Fruit fly (Drosophila melanogaster) whole organism, embryonic: ENCODE measurements around the gene Gr5a.

Source experiments
- Atf6 ChIP-seq: fragments of 200-800 bp; sonication (Bioruptor generic); IDR thresholded peaks from 2 replicates; pipeline ENCODE4 v1.3.6; 2022; ENCODE audit warnings: missing biosample characterization, missing genetic modification characterization
- Awh ChIP-seq: fragments of 200-800 bp; sonication (Bioruptor generic); IDR thresholded peaks from 2 replicates; pipeline ENCODE4, ENCODE4 v1.3.6; 2022; ENCODE audit warnings: missing biosample characterization, missing genetic modification characterization
- Bdp1 ChIP-seq: fragments of 200-800 bp; sonication (Bioruptor generic); optimal IDR thresholded peaks from 3 replicates; lab custom pipeline; 2016; ENCODE audit warnings: missing biosample characterization, missing genetic modification characterization
- CG10267 ChIP-seq: fragments of 200-800 bp; sonication (Bioruptor generic); optimal IDR thresholded peaks from 2 replicates; lab custom pipeline; 2018; ENCODE audit warnings: missing biosample characterization, mild to moderate bottlenecking, missing genetic modification characterization, moderate library complexity
- CG12659 ChIP-seq: fragments of 200-800 bp; sonication (Bioruptor generic); optimal IDR thresholded peaks from 3 replicates; lab custom pipeline; 2017; ENCODE audit warnings: mild to moderate bottlenecking, missing biosample characterization, missing genetic modification reagents, missing genetic modification characterization
- CG1647 ChIP-seq: fragments of 200-800 bp; sonication (Bioruptor generic); optimal IDR thresholded peaks from 3 replicates; lab custom pipeline; 2016; ENCODE audit warnings: missing biosample characterization, missing genetic modification characterization
- CG16813 ChIP-seq: fragments of 200-800 bp; sonication (Bioruptor generic); IDR thresholded peaks from 3 replicates; pipeline ENCODE4 v1.3.6; 2022; ENCODE audit warnings: missing biosample characterization, missing genetic modification characterization; ENCODE audit not compliant: partially characterized antibody
- CG17359 ChIP-seq: fragments of 200-800 bp; sonication (Bioruptor generic); optimal IDR thresholded peaks from 3 replicates; lab custom pipeline; 2018; ENCODE audit warnings: missing biosample characterization, mild to moderate bottlenecking, missing genetic modification characterization, moderate library complexity
- CG17912 ChIP-seq: fragments of 200-800 bp; sonication (Bioruptor generic); optimal IDR thresholded peaks from 2 replicates; lab custom pipeline; 2018; ENCODE audit warnings: missing biosample characterization, mild to moderate bottlenecking, missing genetic modification characterization
- CG1792 ChIP-seq: fragments of 200-800 bp; sonication (Bioruptor generic); optimal IDR thresholded peaks from 2 replicates; lab custom pipeline; 2016; ENCODE audit warnings: missing biosample characterization, missing genetic modification characterization
- CG18011 ChIP-seq: fragments of 200-800 bp; sonication (Bioruptor generic); optimal IDR thresholded peaks from 2 replicates; lab custom pipeline; 2017; ENCODE audit warnings: missing biosample characterization, missing genetic modification characterization, mild to moderate bottlenecking, moderate library complexity, missing genotype
- CG2116 ChIP-seq: fragments of 200-800 bp; sonication (Bioruptor generic); optimal IDR thresholded peaks from 3 replicates; lab custom pipeline; 2018; ENCODE audit warnings: missing biosample characterization, mild to moderate bottlenecking, missing genetic modification characterization
- CG2129 ChIP-seq: fragments of 200-800 bp; sonication (Bioruptor generic); IDR thresholded peaks from 2 replicates; pipeline ENCODE4 v1.3.6; 2022; ENCODE audit warnings: missing biosample characterization, missing genetic modification characterization; ENCODE audit not compliant: partially characterized antibody
- CG2199 ChIP-seq: fragments of 200-800 bp; sonication (Bioruptor generic); IDR thresholded peaks from 3 replicates; pipeline ENCODE4 v1.3.6; 2022; ENCODE audit warnings: missing biosample characterization, missing genetic modification characterization
- CG2712 ChIP-seq: fragments of 200-800 bp; optimal IDR thresholded peaks from 3 replicates; lab custom pipeline; 2019; ENCODE audit warnings: missing biosample characterization, mild to moderate bottlenecking, missing genetic modification characterization, moderate library complexity
- CG31224 ChIP-seq: fragments of 200-800 bp; sonication (Bioruptor generic); IDR thresholded peaks from 2 replicates; pipeline ENCODE4 v1.3.6; 2022; ENCODE audit warnings: missing biosample characterization, missing genetic modification characterization
- CG3163 ChIP-seq: fragments of 200-800 bp; sonication (Bioruptor generic); optimal IDR thresholded peaks from 3 replicates; lab custom pipeline; 2016; ENCODE audit warnings: missing biosample characterization, missing genetic modification characterization
- CG34224 ChIP-seq: fragments of 200-800 bp; sonication (Bioruptor generic); IDR thresholded peaks from 3 replicates; pipeline ENCODE4 v1.3.6; 2022; ENCODE audit warnings: missing biosample characterization, missing genetic modification characterization; ENCODE audit not compliant: partially characterized antibody
- CG6791 ChIP-seq: fragments of 200-800 bp; sonication (Bioruptor generic); IDR thresholded peaks from 3 replicates; pipeline ENCODE4 v1.3.6; 2022; ENCODE audit warnings: missing biosample characterization, missing genetic modification characterization; ENCODE audit not compliant: partially characterized antibody
- CG7839 ChIP-seq: fragments of 200-800 bp; sonication (Bioruptor generic); optimal IDR thresholded peaks from 3 replicates; lab custom pipeline; 2018; ENCODE audit warnings: missing biosample characterization, mild to moderate bottlenecking, missing genetic modification characterization, moderate library complexity
- CG8290 ChIP-seq, 3 experiments: fragments of 200-800 bp; sonication (Bioruptor generic); optimal IDR thresholded peaks; 2 replicates each; lab custom pipeline; 2016 to 2019; ENCODE audit warnings: missing biosample characterization in 3 of 3, missing genetic modification characterization in 3 of 3, mild to moderate bottlenecking in 2 of 3, moderate library complexity in 1 of 3
- CG9817 ChIP-seq: fragments of 200-800 bp; sonication (Bioruptor generic); optimal IDR thresholded peaks from 2 replicates; lab custom pipeline; 2018; ENCODE audit warnings: missing biosample characterization, mild to moderate bottlenecking, missing genetic modification characterization, moderate library complexity
- Doc3 ChIP-seq: fragments of 200-800 bp; sonication (Bioruptor generic); IDR thresholded peaks from 3 replicates; pipeline ENCODE4 v1.3.6; 2022; ENCODE audit warnings: missing biosample characterization, missing genetic modification characterization; ENCODE audit not compliant: partially characterized antibody
- Dp ChIP-seq: fragments of 200-800 bp; sonication (Bioruptor generic); optimal IDR thresholded peaks from 2 replicates; lab custom pipeline; 2018; ENCODE audit warnings: missing biosample characterization, mild to moderate bottlenecking, missing genetic modification characterization, moderate library complexity
- HLH4C ChIP-seq: fragments of 200-800 bp; sonication (Bioruptor generic); IDR thresholded peaks from 3 replicates; pipeline ENCODE4 v1.3.6; 2022; ENCODE audit warnings: missing biosample characterization, missing genetic modification characterization; ENCODE audit not compliant: partially characterized antibody
- MBD-R2 ChIP-seq: fragments of 200-800 bp; sonication (Bioruptor generic); IDR thresholded peaks from 2 replicates; pipeline ENCODE4 v1.3.6; 2022; ENCODE audit warnings: missing biosample characterization, missing genetic modification characterization
- Myb ChIP-seq: fragments of 200-800 bp; sonication (Bioruptor generic); optimal IDR thresholded peaks from 2 replicates; lab custom pipeline; 2016; ENCODE audit warnings: missing biosample characterization, missing genetic modification characterization
- Opbp ChIP-seq: fragments of 200-800 bp; sonication (Bioruptor generic); IDR thresholded peaks from 3 replicates; pipeline ENCODE4 v1.3.6; 2022; ENCODE audit warnings: missing biosample characterization, missing genetic modification characterization; ENCODE audit not compliant: partially characterized antibody
- Scr ChIP-seq: fragments of 200-800 bp; sonication (Bioruptor generic); IDR thresholded peaks from 2 replicates; pipeline ENCODE4 v1.3.6; 2022; ENCODE audit warnings: missing biosample characterization, missing genetic modification characterization; ENCODE audit not compliant: partially characterized antibody
- Sry-δ ChIP-seq: fragments of 200-800 bp; sonication (Bioruptor generic); optimal IDR thresholded peaks from 2 replicates; lab custom pipeline; 2016; ENCODE audit warnings: missing biosample characterization, missing genetic modification characterization
- amos ChIP-seq: fragments of 200-800 bp; sonication (Bioruptor generic); IDR thresholded peaks from 2 replicates; pipeline ENCODE4 v1.3.6; 2022; ENCODE audit warnings: missing biosample characterization, missing genetic modification characterization; ENCODE audit not compliant: partially characterized antibody
- bab2 ChIP-seq: fragments of 200-800 bp; sonication (Bioruptor generic); optimal IDR thresholded peaks from 2 replicates; lab custom pipeline; 2016; ENCODE audit warnings: missing biosample characterization, missing genetic modification characterization
- cato ChIP-seq: fragments of 200-800 bp; sonication (Bioruptor generic); optimal IDR thresholded peaks from 2 replicates; lab custom pipeline; 2016; ENCODE audit warnings: missing biosample characterization, missing genetic modification characterization, borderline replicate concordance
- chinmo ChIP-seq: fragments of 200-800 bp; sonication (Bioruptor generic); IDR thresholded peaks from 4 replicates; pipeline ENCODE4 v1.3.6; 2022; ENCODE audit warnings: missing biosample characterization, missing genetic modification characterization; ENCODE audit not compliant: partially characterized antibody
- chm ChIP-seq: fragments of 200-800 bp; sonication (Bioruptor generic); IDR thresholded peaks from 2 replicates; pipeline ENCODE4 v1.3.6; 2022; ENCODE audit warnings: missing biosample characterization, missing genetic modification characterization
- gce ChIP-seq: fragments of 200-800 bp; sonication (Bioruptor generic); IDR thresholded peaks from 3 replicates; pipeline ENCODE4 v1.3.6; 2022; ENCODE audit warnings: missing biosample characterization, missing genetic modification characterization
- grau ChIP-seq: fragments of 200-800 bp; optimal IDR thresholded peaks from 3 replicates; lab custom pipeline; 2019; ENCODE audit warnings: missing biosample characterization, mild to moderate bottlenecking, missing genetic modification characterization, moderate library complexity
- gro ChIP-seq: fragments of 200-800 bp; sonication (Bioruptor generic); optimal IDR thresholded peaks from 2 replicates; lab custom pipeline; 2016; ENCODE audit warnings: missing biosample characterization, missing genetic modification characterization
- h ChIP-seq: fragments of >200 bp; optimal IDR thresholded peaks from 2 replicates; lab custom pipeline; 2017
- ham ChIP-seq: fragments of 200-800 bp; sonication (Bioruptor generic); IDR thresholded peaks from 2 replicates; pipeline ENCODE4 v1.3.6; 2022; ENCODE audit warnings: missing biosample characterization, missing genetic modification characterization
- hb ChIP-seq: fragments of 200-800 bp; sonication (Bioruptor generic); IDR thresholded peaks from 3 replicates; pipeline ENCODE4 v1.3.6; 2022; ENCODE audit warnings: missing biosample characterization, missing genetic modification characterization; ENCODE audit not compliant: partially characterized antibody
- ind ChIP-seq: fragments of 200-800 bp; sonication (Bioruptor generic); optimal IDR thresholded peaks from 3 replicates; lab custom pipeline; 2016; ENCODE audit warnings: missing biosample characterization, missing genetic modification characterization
- inv ChIP-seq: fragments of 200-800 bp; sonication (Bioruptor generic); IDR thresholded peaks from 2 replicates; pipeline ENCODE4 v1.3.6; 2022; ENCODE audit warnings: missing biosample characterization, missing genetic modification characterization; ENCODE audit not compliant: partially characterized antibody
- pzg ChIP-seq: fragments of 200-800 bp; sonication (Bioruptor generic); optimal IDR thresholded peaks from 3 replicates; lab custom pipeline; 2018; ENCODE audit warnings: missing biosample characterization, mild to moderate bottlenecking, missing genetic modification characterization, moderate library complexity
- sisA ChIP-seq: fragments of 200-800 bp; sonication (Bioruptor generic); IDR thresholded peaks from 2 replicates; pipeline ENCODE4 v1.3.6; 2022; ENCODE audit warnings: missing biosample characterization, missing genetic modification characterization
- sna ChIP-seq: fragments of 200-800 bp; sonication (Bioruptor generic); IDR thresholded peaks from 2 replicates; pipeline ENCODE4 v1.3.6; 2022; ENCODE audit warnings: missing biosample characterization, missing genetic modification characterization; ENCODE audit not compliant: partially characterized antibody
- sug ChIP-seq: fragments of 200-800 bp; optimal IDR thresholded peaks from 2 replicates; lab custom pipeline; 2019; ENCODE audit warnings: missing biosample characterization, mild to moderate bottlenecking, missing genetic modification characterization, moderate library complexity
- unc-4 ChIP-seq: fragments of 200-800 bp; sonication (Bioruptor generic); IDR thresholded peaks from 2 replicates; pipeline ENCODE4 v1.3.6; 2022; ENCODE audit warnings: missing biosample characterization, missing genetic modification characterization; ENCODE audit not compliant: partially characterized antibody
- zen2 ChIP-seq: fragments of 200-800 bp; sonication (Bioruptor generic); IDR thresholded peaks from 3 replicates; pipeline ENCODE4 v1.3.6; 2022; ENCODE audit warnings: missing biosample characterization, missing genetic modification characterization; ENCODE audit not compliant: partially characterized antibody

The Gr5a gene

dm6 chrX:5695035-5695434, 14.6 kb downstream of the Gr5a start, which contains the start of gene CG3149 (continued):
- TF ChIP-seq Opbp, result peak; percentile 73; the same call in 2 of the 3 replicates
- TF ChIP-seq CG7839, result no peak
- TF ChIP-seq amos (GFP tag; lab: Robert Waterston, UW), result peak; percentile 71; the same call in 1 of the 2 replicates
- TF ChIP-seq zen2 (GFP tag; lab: Robert Waterston, UW), result peak; percentile 83
- TF ChIP-seq CG3163, result no peak
- no peak for TF ChIP-seq CG9817 (tag; lab: Kevin White, UChicago)
- TF ChIP-seq sna, result peak; percentile 64; the same call in 1 of the 2 replicates
- peak; percentile 69; the same call in 2 of the 3 replicates for TF ChIP-seq hb
- TF ChIP-seq CG10267 (tag; lab: Kevin White, UChicago), result peak; percentile 3
- TF ChIP-seq Doc3 (GFP tag; lab: Robert Waterston, UW), result peak; percentile 58
- TF ChIP-seq ham, result no peak
- TF ChIP-seq CG2129 (GFP tag; lab: Robert Waterston, UW), result peak; percentile 49
- peak; percentile 74 for TF ChIP-seq Scr (GFP tag; lab: Robert Waterston, UW)
- 0 out of 4 replicates have a peak, but pooled peaks have one; percentile 71 for TF ChIP-seq chinmo
- TF ChIP-seq HLH4C (GFP tag; lab: Robert Waterston, UW), result peak; percentile 82
- TF ChIP-seq inv, result peak; percentile 34; the same call in 1 of the 2 replicates
- no peak for TF ChIP-seq CG1792
- TF ChIP-seq CG6791 (GFP tag; lab: Robert Waterston, UW), result peak; percentile 81
- TF ChIP-seq Myb (GFP tag; lab: Kevin White, UChicago), result peak; percentile 11
- TF ChIP-seq CG34224, result peak; percentile 81
- peak; percentile 86 for TF ChIP-seq Dp (GFP tag; lab: Kevin White, UChicago)
- peak; percentile 68 for TF ChIP-seq CG2116 (GFP tag; lab: Kevin White, UChicago)
- TF ChIP-seq unc-4, result peak; percentile 71
- TF ChIP-seq pzg, result peak; percentile 49

DNA sequence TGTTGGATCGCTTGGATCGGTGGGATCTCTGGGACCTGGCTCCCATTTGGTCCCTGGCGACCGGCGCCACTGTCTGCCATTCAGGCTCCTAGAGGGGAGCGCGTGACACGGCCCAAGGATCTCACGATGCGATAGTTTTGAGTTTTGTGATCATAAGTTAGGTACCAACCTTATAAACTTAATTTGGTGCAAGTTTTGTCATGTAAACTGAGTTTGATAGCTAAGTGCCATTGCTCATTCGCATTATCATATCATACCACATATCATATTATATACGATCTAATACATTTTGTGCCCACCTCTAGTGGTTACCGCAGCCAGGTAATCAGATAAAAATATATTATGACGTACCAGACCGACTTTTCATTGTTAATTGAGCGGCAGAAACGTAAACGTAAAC, 15.5 kb downstream of the Gr5a start:
- TF ChIP-seq chm (GFP tag; lab: Robert Waterston, UW) (peak; percentile 20; the same call in 1 of the 2 replicates), CG17912 (GFP tag; lab: Kevin White, UChicago) (no peak), CG1647 (GFP tag; lab: Kevin White, UChicago) (no peak), Bdp1 (GFP tag; lab: Kevin White, UChicago) (no peak), HLH4C (GFP tag; lab: Robert Waterston, UW) (peak; percentile 58; the same call in 2 of the 3 replicates), sug (tag; lab: Kevin White, UChicago) (peak; percentile 45), CG18011 (GFP tag; lab: Kevin White, UChicago) (no peak), CG17359 (tag; lab: Kevin White, UChicago) (no peak), CG8290 (GFP tag; optimal IDR thresholded peaks at IDR 0.05; lab: Kevin White, UChicago) (no peak), CG8290 (tag; optimal IDR thresholded peaks at IDR 0.05; lab: Kevin White, UChicago) (peak in 1 of 2 experiments; percentile 38), Awh (GFP tag; lab: Robert Waterston, UW) (no peak), sna (peak; percentile 65), zen2 (GFP tag; lab: Robert Waterston, UW) (peak; percentile 36; the same call in 1 of the 3 replicates), sisA (GFP tag; lab: Robert Waterston, UW) (no peak), CG12659 (GFP tag; lab: Kevin White, UChicago) (no peak), CG2199 (GFP tag; lab: Robert Waterston, UW) (no peak), grau (tag; lab: Kevin White, UChicago) (peak; percentile 72), gce (GFP tag; lab: Robert Waterston, UW) (0 out of 3 replicates have a peak, but pooled peaks have one; percentile 5), h (no peak), bab2 (GFP tag; lab: Kevin White, UChicago) (no peak), Atf6 (GFP tag; lab: Robert Waterston, UW) (no peak), cato (no peak), CG16813 (peak; percentile 82), MBD-R2 (GFP tag; lab: Robert Waterston, UW) (no peak), CG2712 (tag; lab: Kevin White, UChicago) (peak; percentile 81), ind (GFP tag; lab: Kevin White, UChicago) (no peak), Sry-δ (GFP tag; lab: Kevin White, UChicago) (peak; percentile 64), CG31224 (GFP tag; lab: Robert Waterston, UW) (no peak), gro (GFP tag; lab: Kevin White, UChicago) (no peak)
